Worm (Caenorhabditis elegans) whole organism, mixed stage, embryonic: ENCODE measurements around the gene F55G7.1.
"Not testable (repeated sequence)": the region's sequence is repeated elsewhere in the genome, so short reads cannot be mapped to it uniquely, and the experiment has no call there.

Source experiments
- bed-3 ChIP-seq: fragments of 200-800 bp; sonication (Bioruptor generic); optimal IDR thresholded peaks from 3 replicates; lab custom pipeline; 2018; ENCODE audit warnings: mild to moderate bottlenecking, missing genetic modification characterization, moderate library complexity, missing compliant biosample characterization
- blmp-1 ChIP-seq: fragments of 150-350 bp; optimal IDR thresholded peaks from 2 replicates; lab custom pipeline; 2014; ENCODE audit warnings: missing biosample characterization, missing genetic modification characterization
- ceh-43 ChIP-seq: fragments of 200-800 bp; sonication (Bioruptor generic); optimal IDR thresholded peaks from 2 replicates; lab custom pipeline; 2018; ENCODE audit warnings: mild to moderate bottlenecking, missing genetic modification characterization, moderate library complexity, missing compliant biosample characterization
- ceh-83 ChIP-seq: fragments of 200-800 bp; sonication (Bioruptor generic); optimal IDR thresholded peaks from 2 replicates; lab custom pipeline; 2018; ENCODE audit warnings: mild to moderate bottlenecking, missing genetic modification characterization, missing compliant biosample characterization
- ces-1 ChIP-seq: fragments of 150-350 bp; optimal IDR thresholded peaks from 2 replicates; lab custom pipeline; 2014; ENCODE audit warnings: missing biosample characterization, missing genetic modification reagents, missing genetic modification characterization
- cnd-1 ChIP-seq: fragments of 200-800 bp; sonication (Bioruptor generic); optimal IDR thresholded peaks from 2 replicates; lab custom pipeline; 2018; ENCODE audit warnings: mild to moderate bottlenecking, missing genetic modification characterization, missing compliant biosample characterization
- elt-1 ChIP-seq: sonication (generic microtip); optimal IDR thresholded peaks from 2 replicates; lab custom pipeline; 2017; ENCODE audit warnings: missing genetic modification characterization, mild to moderate bottlenecking, missing compliant biosample characterization, antibody characterized with exemption, moderate library complexity, borderline replicate concordance; ENCODE audit not compliant: insufficient read depth
- elt-3 ChIP-seq: fragments of 150-350 bp; optimal IDR thresholded peaks from 2 replicates; lab custom pipeline; 2014; ENCODE audit warnings: missing biosample characterization, missing genetic modification characterization
- ham-2 ChIP-seq: fragments of 200-800 bp; sonication (Bioruptor generic); optimal IDR thresholded peaks from 2 replicates; lab custom pipeline; 2018; ENCODE audit warnings: mild to moderate bottlenecking, missing genetic modification characterization, missing compliant biosample characterization
- hlh-1 ChIP-seq: fragments of 150-350 bp; optimal IDR thresholded peaks from 2 replicates; lab custom pipeline; 2014; ENCODE audit warnings: missing biosample characterization, missing genetic modification reagents, missing genetic modification characterization
- lin-13 ChIP-seq: fragments of 150-350 bp; optimal IDR thresholded peaks from 2 replicates; lab custom pipeline; 2014; ENCODE audit warnings: missing biosample characterization, missing genetic modification characterization
- lsy-2 ChIP-seq: fragments of 150-350 bp; optimal IDR thresholded peaks from 2 replicates; lab custom pipeline; 2014; ENCODE audit warnings: missing biosample characterization, missing genetic modification characterization
- mab-5 ChIP-seq: fragments of 150-350 bp; optimal IDR thresholded peaks from 2 replicates; lab custom pipeline; 2014; ENCODE audit warnings: missing biosample characterization, missing genetic modification characterization
- mls-2 ChIP-seq: sonication (generic microtip); optimal IDR thresholded peaks from 2 replicates; lab custom pipeline; 2016; ENCODE audit warnings: mild to moderate bottlenecking, missing genetic modification characterization, moderate library complexity, missing compliant biosample characterization
- nhr-12 ChIP-seq: fragments of 150-350 bp; optimal IDR thresholded peaks from 2 replicates; lab custom pipeline; 2014; ENCODE audit warnings: missing biosample characterization, missing genetic modification characterization
- nhr-2 ChIP-seq: fragments of 150-350 bp; optimal IDR thresholded peaks from 2 replicates; lab custom pipeline; 2014; ENCODE audit warnings: missing biosample characterization, missing genetic modification characterization
- nhr-237 ChIP-seq: fragments of 150-350 bp; optimal IDR thresholded peaks from 2 replicates; lab custom pipeline; 2014; ENCODE audit warnings: missing biosample characterization, missing genetic modification characterization
- nhr-28 ChIP-seq: fragments of 150-350 bp; optimal IDR thresholded peaks from 2 replicates; lab custom pipeline; 2014; ENCODE audit warnings: missing biosample characterization, missing genetic modification characterization
- nhr-76 ChIP-seq: sonication (generic microtip); optimal IDR thresholded peaks from 2 replicates; lab custom pipeline; 2017; ENCODE audit warnings: missing biosample characterization, missing genetic modification characterization
- pha-4 ChIP-seq: fragments of 150-350 bp; optimal IDR thresholded peaks from 2 replicates; lab custom pipeline; 2018; ENCODE audit warnings: missing biosample characterization, missing genetic modification reagents, missing genetic modification characterization
- sem-2 ChIP-seq: fragments of 200-800 bp; sonication (Bioruptor generic); optimal IDR thresholded peaks from 2 replicates; lab custom pipeline; 2018; ENCODE audit warnings: mild to moderate bottlenecking, missing genetic modification characterization, missing compliant biosample characterization
- snpc-4 ChIP-seq: fragments of 150-350 bp; optimal IDR thresholded peaks from 2 replicates; lab custom pipeline; 2014; ENCODE audit warnings: missing biosample characterization, missing genetic modification characterization
- sptf-1 ChIP-seq: sonication (generic microtip); optimal IDR thresholded peaks from 2 replicates; lab custom pipeline; 2017; ENCODE audit warnings: mild to moderate bottlenecking, missing genetic modification characterization, moderate library complexity, missing compliant biosample characterization
- tbx-8 ChIP-seq: fragments of 200-800 bp; sonication (Bioruptor generic); optimal IDR thresholded peaks from 2 replicates; lab custom pipeline; 2018; ENCODE audit warnings: mild to moderate bottlenecking, missing genetic modification characterization, moderate library complexity, missing compliant biosample characterization
- unc-120 ChIP-seq: sonication (generic microtip); optimal IDR thresholded peaks from 2 replicates; lab custom pipeline; 2017; ENCODE audit warnings: missing genetic modification characterization, missing compliant biosample characterization; ENCODE audit not compliant: poor library complexity, severe bottlenecking
- unc-39 ChIP-seq: fragments of 150-350 bp; optimal IDR thresholded peaks from 2 replicates; lab custom pipeline; 2014; ENCODE audit warnings: missing biosample characterization, missing genetic modification characterization
- unc-62 ChIP-seq: fragments of 150-350 bp; optimal IDR thresholded peaks from 2 replicates; lab custom pipeline; 2014; ENCODE audit warnings: missing biosample characterization, missing genetic modification reagents, missing genetic modification characterization
- zip-8 ChIP-seq: fragments of 150-350 bp; optimal IDR thresholded peaks from 2 replicates; lab custom pipeline; 2014; ENCODE audit warnings: missing biosample characterization, missing genetic modification characterization
- ztf-11 ChIP-seq: fragments of 150-350 bp; optimal IDR thresholded peaks from 2 replicates; lab custom pipeline; 2014; ENCODE audit warnings: missing biosample characterization, missing genetic modification characterization

The F55G7.1 gene

DNA sequence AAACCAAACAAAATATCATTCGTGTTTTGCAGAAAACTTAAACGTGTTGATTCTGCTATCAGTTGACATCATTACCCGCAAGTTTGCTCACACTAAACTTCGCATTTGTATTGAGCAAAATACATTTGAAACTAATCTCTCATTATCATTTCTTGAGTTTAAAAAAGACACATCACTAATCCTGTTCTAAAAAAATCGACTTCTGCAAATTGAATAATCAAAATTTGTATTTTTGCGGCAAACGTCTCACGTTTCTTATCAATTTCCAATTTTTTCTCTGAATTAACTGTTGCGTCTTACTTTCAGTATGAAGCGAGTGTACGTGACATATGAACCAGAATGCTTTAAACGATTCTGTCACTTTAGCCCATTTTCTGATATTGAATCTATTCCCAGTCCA, 35.6 kb downstream of the F55G7.1 start, which contains the start of gene C49F5.8:
TSS of gene C49F5.8 (plus strand) at position 301 of the 400 bp plus-strand sequence.
- no peak for TF ChIP-seq unc-39 (tag; lab: Kevin White, UChicago)
- TF ChIP-seq ces-1 = no peak
- no peak for TF ChIP-seq nhr-12 (tag; lab: Kevin White, UChicago)
- no peak for TF ChIP-seq nhr-76 (tag; lab: Kevin White, UChicago)
- TF ChIP-seq nhr-28 (tag; lab: Kevin White, UChicago) = no peak
- no peak for TF ChIP-seq lsy-2 (tag; lab: Kevin White, UChicago)
- TF ChIP-seq snpc-4 (tag; lab: Kevin White, UChicago) = no peak
- TF ChIP-seq elt-3 (tag; lab: Kevin White, UChicago) = no peak
- no peak for TF ChIP-seq ztf-11 (tag; lab: Kevin White, UChicago)
- TF ChIP-seq lin-13 (tag; lab: Kevin White, UChicago) = no peak
- TF ChIP-seq ceh-83 = no peak
- no peak for TF ChIP-seq mab-5 (tag; lab: Kevin White, UChicago)
- no peak for TF ChIP-seq sptf-1
- TF ChIP-seq nhr-237 (tag; lab: Kevin White, UChicago) = no peak
- TF ChIP-seq hlh-1 (tag; lab: Kevin White, UChicago) = no peak
- TF ChIP-seq sem-2 (GFP tag; lab: Kevin White, UChicago) = no peak

DNA sequence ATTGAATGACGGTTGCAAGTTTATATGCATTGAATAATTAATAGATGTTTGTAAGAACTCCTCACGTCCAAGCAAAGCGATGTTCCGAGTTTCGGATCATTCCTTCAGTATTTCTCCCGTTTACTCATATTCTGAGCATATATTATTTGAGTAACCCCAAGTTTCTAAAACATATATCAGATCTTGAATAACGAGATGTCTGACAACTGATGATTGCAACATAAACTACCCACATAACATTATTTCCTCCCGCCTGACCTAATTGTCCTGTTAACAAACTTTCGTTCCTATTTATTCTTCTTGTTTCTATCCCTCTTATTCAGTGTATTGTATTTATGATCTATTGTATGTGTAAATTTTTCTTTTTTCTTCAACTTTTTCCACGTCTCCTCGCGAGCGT, 36.9 kb downstream of the F55G7.1 start, which contains the start of gene C49F5.13:
TSS of gene C49F5.13 (plus strand) at position 301 of the 400 bp plus-strand sequence.
- TF ChIP-seq mls-2 (tag; lab: Kevin White, UChicago); ham-2 (GFP tag; lab: Kevin White, UChicago); nhr-12 (tag; lab: Kevin White, UChicago): not testable (repeated sequence)

DNA sequence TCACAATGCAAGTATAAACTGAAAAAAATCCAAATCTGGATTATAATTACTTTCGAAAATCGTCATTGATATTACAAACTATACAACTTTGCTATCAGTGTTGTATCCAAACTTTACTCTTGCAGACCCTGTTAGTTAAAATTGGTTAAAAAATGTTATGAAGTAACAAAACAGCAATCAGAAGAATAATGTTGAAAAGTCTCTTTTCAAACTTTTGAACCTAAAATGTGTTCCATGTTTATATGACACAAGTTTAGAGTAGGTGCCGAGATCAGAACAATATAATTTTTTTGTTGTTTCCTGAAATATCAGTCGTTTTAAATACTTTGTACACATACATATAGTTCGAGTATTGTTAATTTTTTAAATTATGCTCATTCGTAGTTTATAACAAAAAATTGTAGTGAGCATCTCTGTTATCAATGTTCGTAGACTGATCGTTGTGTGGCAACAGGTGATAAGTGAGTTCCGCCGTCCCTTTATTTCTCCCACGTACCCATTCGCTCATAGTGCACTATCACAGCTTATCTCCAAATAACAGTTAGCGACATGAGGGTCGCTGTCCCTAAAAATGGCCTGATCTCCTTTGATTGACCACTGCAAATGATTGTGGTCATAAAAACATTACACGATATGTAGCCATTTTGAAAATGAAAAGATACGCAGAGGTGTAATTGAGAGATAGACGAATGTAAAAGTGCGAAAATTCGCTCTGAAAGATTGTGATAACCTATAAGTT, 38.0 kb downstream of the F55G7.1 start:
- TF ChIP-seq cnd-1 (tag; lab: Kevin White, UChicago) (no peak), ceh-43 (GFP tag; lab: Kevin White, UChicago) (no peak), snpc-4 (tag; lab: Kevin White, UChicago) (no peak), unc-62 (GFP tag; lab: Kevin White, UChicago) (no peak), nhr-237 (tag; lab: Kevin White, UChicago) (no peak), tbx-8 (GFP tag; lab: Kevin White, UChicago) (no peak)

DNA sequence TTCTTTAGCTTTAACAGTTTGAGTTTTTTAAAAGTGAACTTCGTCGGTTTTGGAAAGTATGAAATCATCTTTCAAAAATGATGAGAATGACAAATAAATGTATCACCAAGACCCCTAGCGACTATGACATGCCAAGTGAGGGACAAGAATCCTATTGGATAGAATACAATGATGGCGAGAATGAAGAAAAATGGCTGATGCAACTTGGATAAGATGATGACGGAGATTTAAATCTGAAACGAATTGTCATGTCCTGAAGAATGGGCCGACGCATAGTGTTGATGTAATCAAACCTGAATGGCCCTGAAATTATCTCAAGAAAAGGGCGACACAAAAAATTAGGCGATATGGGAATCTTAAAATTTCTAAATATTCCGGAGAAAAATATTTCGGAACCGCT, 39.4 kb downstream of the F55G7.1 start:
- TF ChIP-seq tbx-8 (GFP tag; lab: Kevin White, UChicago) (no peak), elt-1 (tag; lab: Kevin White, UChicago) (peak; percentile 91), bed-3 (GFP tag; lab: Kevin White, UChicago) (no peak), unc-62 (GFP tag; lab: Kevin White, UChicago) (peak; percentile 21)

DNA sequence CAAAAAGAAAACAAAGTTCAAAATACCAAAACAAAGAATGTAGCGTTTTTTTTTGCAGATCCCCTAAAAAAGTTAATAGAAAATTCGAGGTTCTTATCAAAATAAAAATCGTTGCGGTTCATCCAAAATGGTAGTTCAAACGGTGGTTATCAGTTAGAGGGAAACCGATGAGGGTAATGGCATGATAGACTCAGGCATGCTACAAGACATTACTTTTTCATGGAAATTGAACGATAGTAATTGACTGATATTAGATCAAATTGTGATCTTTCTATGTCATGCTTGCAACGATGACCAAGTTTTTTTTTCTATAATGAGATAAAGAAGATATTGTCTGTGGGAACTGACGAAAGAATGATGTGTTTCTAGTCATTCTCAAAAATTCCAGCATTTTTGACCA, 40.3 kb downstream of the F55G7.1 start:
- TF ChIP-seq mab-5 (tag; lab: Kevin White, UChicago) = no peak
- TF ChIP-seq nhr-237 (tag; lab: Kevin White, UChicago) = no peak
- no peak for TF ChIP-seq bed-3 (GFP tag; lab: Kevin White, UChicago)
- no peak for TF ChIP-seq lin-13 (tag; lab: Kevin White, UChicago)
- TF ChIP-seq ham-2 (GFP tag; lab: Kevin White, UChicago) = no peak
- no peak for TF ChIP-seq snpc-4 (tag; lab: Kevin White, UChicago)
- no peak for TF ChIP-seq pha-4 (tag; lab: Kevin White, UChicago)
- no peak for TF ChIP-seq blmp-1 (tag; lab: Kevin White, UChicago)
- no peak for TF ChIP-seq unc-120
- no peak for TF ChIP-seq unc-62 (GFP tag; lab: Kevin White, UChicago)
- no peak for TF ChIP-seq nhr-2
- no peak for TF ChIP-seq zip-8 (tag; lab: Kevin White, UChicago)
- no peak for TF ChIP-seq unc-39 (tag; lab: Kevin White, UChicago)
- no peak for TF ChIP-seq ceh-83
- no peak for TF ChIP-seq mls-2 (tag; lab: Kevin White, UChicago)
- TF ChIP-seq ztf-11 (tag; lab: Kevin White, UChicago) = no peak
- no peak for TF ChIP-seq elt-3 (tag; lab: Kevin White, UChicago)
- TF ChIP-seq ceh-43 (GFP tag; lab: Kevin White, UChicago) = no peak
- no peak for TF ChIP-seq nhr-12 (tag; lab: Kevin White, UChicago)
